Fruit fly (Drosophila melanogaster) whole organism, adult: ENCODE measurements around the gene Nedd4.

Source experiments
- CG12768 ChIP-seq: fragments of 200-800 bp; sonication (Bioruptor generic); optimal IDR thresholded peaks from 2 replicates; lab custom pipeline; 2017; ENCODE audit warnings: missing biosample characterization, missing genetic modification characterization, mild to moderate bottlenecking, moderate library complexity, missing genetic modification reagents
- CG14711 ChIP-seq: fragments of 200-800 bp; sonication (Bioruptor generic); optimal IDR thresholded peaks from 2 replicates; lab custom pipeline; 2018; ENCODE audit warnings: missing biosample characterization, mild to moderate bottlenecking, missing genetic modification characterization, moderate library complexity
- CG33017 ChIP-seq: fragments of 200-800 bp; sonication (Bioruptor generic); optimal IDR thresholded peaks from 2 replicates; lab custom pipeline; 2018; ENCODE audit warnings: missing biosample characterization, mild to moderate bottlenecking, missing genetic modification characterization, moderate library complexity
- CG5204 ChIP-seq: fragments of 200-800 bp; sonication (Bioruptor generic); optimal IDR thresholded peaks from 2 replicates; lab custom pipeline; 2016; ENCODE audit warnings: missing biosample characterization, missing genetic modification characterization
- CG7101 ChIP-seq: fragments of 200-800 bp; sonication (Bioruptor generic); optimal IDR thresholded peaks from 2 replicates; lab custom pipeline; 2018; ENCODE audit warnings: missing biosample characterization, mild to moderate bottlenecking, missing genetic modification characterization, moderate library complexity
- Clk ChIP-seq: fragments of 200-800 bp; sonication (Bioruptor generic); optimal IDR thresholded peaks from 2 replicates; lab custom pipeline; 2017; ENCODE audit warnings: missing biosample characterization, missing genetic modification characterization
- Crg-1 ChIP-seq: fragments of 200-800 bp; sonication (Bioruptor generic); optimal IDR thresholded peaks from 2 replicates; lab custom pipeline; 2016; ENCODE audit warnings: missing biosample characterization, missing genetic modification characterization
- Hr96 ChIP-seq: fragments of 200-800 bp; sonication (Bioruptor generic); optimal IDR thresholded peaks from 2 replicates; lab custom pipeline; 2016; ENCODE audit warnings: missing biosample characterization, missing genetic modification characterization
- cic ChIP-seq: fragments of 200-800 bp; sonication (Bioruptor generic); optimal IDR thresholded peaks from 2 replicates; lab custom pipeline; 2017; ENCODE audit warnings: missing biosample characterization, mild to moderate bottlenecking, missing genetic modification characterization, moderate library complexity
- kay ChIP-seq: fragments of 200-800 bp; sonication (Bioruptor generic); peaks from one replicate; lab custom pipeline; 2016; ENCODE audit warnings: missing biosample characterization, missing genetic modification characterization, borderline replicate concordance
- ovo ChIP-seq: fragments of 200-800 bp; sonication (Bioruptor generic); optimal IDR thresholded peaks from 2 replicates; lab custom pipeline; 2016; ENCODE audit warnings: missing biosample characterization, missing genetic modification characterization
- pad ChIP-seq: fragments of 200-800 bp; sonication (Bioruptor generic); optimal IDR thresholded peaks from 3 replicates; lab custom pipeline; 2017; ENCODE audit warnings: missing biosample characterization, missing genetic modification characterization, mild to moderate bottlenecking, moderate library complexity, missing genetic modification reagents
- toe ChIP-seq: fragments of 200-800 bp; sonication (Bioruptor generic); optimal IDR thresholded peaks from 2 replicates; lab custom pipeline; 2016; ENCODE audit warnings: missing biosample characterization, missing genetic modification characterization

- no peak for TF ChIP-seq CG14711
- no peak for TF ChIP-seq CG7101 (tag; lab: Kevin White, UChicago)
- TF ChIP-seq Hr96 (GFP tag; lab: Kevin White, UChicago), result no peak
- no peak for TF ChIP-seq Crg-1
- no peak for TF ChIP-seq cic (GFP tag; lab: Kevin White, UChicago)
- TF ChIP-seq ovo (GFP tag; lab: Kevin White, UChicago), result no peak
- no peak for TF ChIP-seq kay
- no peak for TF ChIP-seq CG12768 (GFP tag; lab: Kevin White, UChicago)
- TF ChIP-seq Clk (GFP tag; lab: Kevin White, UChicago), result no peak
- TF ChIP-seq pad (GFP tag; lab: Kevin White, UChicago), result no peak
- no peak for TF ChIP-seq CG33017
- TF ChIP-seq CG5204 (GFP tag; lab: Kevin White, UChicago), result no peak
- no peak for TF ChIP-seq toe (GFP tag; lab: Kevin White, UChicago)
Measured at dm6 chr3L:17579121-17579520, 49.2 kb downstream of the Nedd4 start.
